Fruit fly (Drosophila melanogaster): Measurements from ENCODE around the gene CG33920.

The CG33920 gene

DNA sequence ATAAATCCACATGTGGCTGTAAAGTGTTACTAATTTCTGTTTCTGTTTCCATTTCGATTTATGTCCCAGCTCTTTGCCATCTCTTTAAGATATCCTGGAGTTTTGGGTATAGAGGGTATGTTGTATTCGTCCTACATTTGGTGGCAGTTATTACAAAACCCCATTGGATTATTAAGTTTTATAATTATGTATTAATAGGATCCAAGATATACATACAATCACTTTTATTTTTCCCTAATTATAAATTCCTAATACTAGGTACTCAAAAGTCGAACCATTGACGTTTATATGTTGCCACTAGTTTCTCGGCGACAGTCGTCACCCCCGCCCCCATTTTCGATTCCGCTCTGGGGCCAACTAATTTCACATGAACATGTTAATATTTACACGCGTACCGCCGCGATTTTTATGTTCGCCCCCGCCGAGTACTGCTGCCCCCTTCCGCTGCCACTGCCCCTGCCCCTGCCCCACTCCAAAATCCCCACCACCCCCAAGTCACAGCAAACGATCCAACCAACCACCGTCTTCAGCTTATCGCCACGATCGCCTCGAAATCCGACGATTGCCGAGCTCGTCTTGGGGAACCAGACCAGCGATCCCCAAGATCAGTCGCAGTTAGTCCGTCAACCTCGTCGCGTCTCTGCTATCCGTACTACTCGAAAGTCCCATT, 19.9 kb upstream of the CG33920 start, which contains the start of gene Sox100B (continued):
- TF ChIP-seq Dip3 (GFP tag; optimal IDR thresholded peaks at IDR 0.05) (no peak), schlank (tag; optimal IDR thresholded peaks at IDR 0.05) (no peak), fd64A (GFP tag; optimal IDR thresholded peaks at IDR 0.05) (no peak), TFAM (GFP tag; optimal IDR thresholded peaks at IDR 0.05) (no peak), stwl (tag; optimal IDR thresholded peaks at IDR 0.05) (peak; percentile 52), CG32532 (GFP tag; IDR thresholded peaks at IDR 0.05) (peak; percentile 29; the same call in 1 of the 2 replicates), CG3407 (GFP tag; optimal IDR thresholded peaks at IDR 0.05) (peak; percentile 41), cas (GFP tag; IDR thresholded peaks at IDR 0.05) (no peak), Dp (GFP tag; optimal IDR thresholded peaks at IDR 0.05) (no peak), CG6254 (GFP tag; optimal IDR thresholded peaks at IDR 0.05) (peak; percentile 56), ci (GFP tag; IDR thresholded peaks at IDR 0.05) (peak; percentile 74; the same call in 2 of the 3 replicates), CG1024 (GFP tag; IDR thresholded peaks at IDR 0.05) (peak; percentile 60), CG17385 (GFP tag; optimal IDR thresholded peaks at IDR 0.05) (peak; percentile 36), MESR4 (GFP tag; optimal IDR thresholded peaks at IDR 0.05) (no peak), CG4707 (GFP tag; optimal IDR thresholded peaks at IDR 0.05) (no peak), odd (GFP tag; optimal IDR thresholded peaks at IDR 0.05) (no peak), gsb (GFP tag; IDR thresholded peaks at IDR 0.05) (no peak), D19A (tag; optimal IDR thresholded peaks at IDR 0.05) (peak; percentile 78), chn (GFP tag; optimal IDR thresholded peaks at IDR 0.05) (peak; percentile 6), Meics (GFP tag; optimal IDR thresholded peaks at IDR 0.05) (peak; percentile 14), HLH4C (GFP tag; IDR thresholded peaks at IDR 0.05; ENCODE audit: partially characterized antibody) (no peak), pum (GFP tag; optimal IDR thresholded peaks at IDR 0.05) (peak; percentile 18), Awh (GFP tag; IDR thresholded peaks at IDR 0.05) (peak; percentile 68), Rx (GFP tag; IDR thresholded peaks at IDR 0.05) (peak; percentile 42; the same call in 1 of the 2 replicates), Trl (optimal IDR thresholded peaks at IDR 0.05) (no peak), Trl (GFP tag; optimal IDR thresholded peaks at IDR 0.05) (no peak), tin (GFP tag; optimal IDR thresholded peaks at IDR 0.05) (peak; percentile 63), hbn (GFP tag; IDR thresholded peaks at IDR 0.05; ENCODE audit: partially characterized antibody) (no peak), CG7556 (GFP tag; optimal IDR thresholded peaks at IDR 0.05) (peak; percentile 49), CG6791 (GFP tag; IDR thresholded peaks at IDR 0.05; ENCODE audit: partially characterized antibody) (no peak), Sry-β (GFP tag; optimal IDR thresholded peaks at IDR 0.05) (no peak), ttk (GFP tag; IDR thresholded peaks at IDR 0.05) (peak; percentile 47; the same call in 1 of the 2 replicates), CG2889 (GFP tag; IDR thresholded peaks at IDR 0.05) (no peak), CG4820 (GFP tag; optimal IDR thresholded peaks at IDR 0.05) (peak; percentile 51), dati (GFP tag; IDR thresholded peaks at IDR 0.05) (no peak), NC2α (GFP tag; optimal IDR thresholded peaks at IDR 0.05) (no peak), ssp (GFP tag; IDR thresholded peaks at IDR 0.05) (peak; percentile 53), dm (GFP tag; optimal IDR thresholded peaks at IDR 0.05) (no peak), Hey (tag; optimal IDR thresholded peaks at IDR 0.05) (no peak), gcm2 (GFP tag; optimal IDR thresholded peaks at IDR 0.05) (no peak), lab (GFP tag; optimal IDR thresholded peaks at IDR 0.05) (peak; percentile 15), Optix (GFP tag; IDR thresholded peaks at IDR 0.05) (peak; percentile 49; the same call in 2 of the 3 replicates), CG11696 (GFP tag; IDR thresholded peaks at IDR 0.05) (0 out of 2 replicates have a peak, but pooled peaks have one; percentile 41), Doc2 (GFP tag; IDR thresholded peaks at IDR 0.05) (no peak), Usf (GFP tag; optimal IDR thresholded peaks at IDR 0.05) (peak; percentile 38), CG15269 (tag; optimal IDR thresholded peaks at IDR 0.05) (peak; percentile 52), CG31441 (GFP tag; IDR thresholded peaks at IDR 0.05) (peak; percentile 78), gem (tag; optimal IDR thresholded peaks at IDR 0.05) (peak; percentile 86), Asciz (GFP tag; optimal IDR thresholded peaks at IDR 0.05) (peak; percentile 52), CG2116 (GFP tag; optimal IDR thresholded peaks at IDR 0.05) (peak; percentile 19)

All from whole organism, embryonic.